Worm (Caenorhabditis elegans) whole organism, L4/young adult: ENCODE results near the gene K11H12.7.
A peak's percentile ranks its signal among the peaks of the same experiment; 100 is the strongest.

Experiments
- dao-5 ChIP-seq: sonication (generic microtip); optimal IDR thresholded peaks from 2 replicates; lab custom pipeline; 2016; ENCODE audit warnings: missing genotype, missing genetic modification characterization, moderate library complexity, missing compliant biosample characterization
- him-1 ChIP-seq: sonication (generic microtip); optimal IDR thresholded peaks from 2 replicates; lab custom pipeline; 2016; ENCODE audit warnings: missing genotype, missing genetic modification reagents, missing genetic modification characterization, missing compliant biosample characterization

DNA sequence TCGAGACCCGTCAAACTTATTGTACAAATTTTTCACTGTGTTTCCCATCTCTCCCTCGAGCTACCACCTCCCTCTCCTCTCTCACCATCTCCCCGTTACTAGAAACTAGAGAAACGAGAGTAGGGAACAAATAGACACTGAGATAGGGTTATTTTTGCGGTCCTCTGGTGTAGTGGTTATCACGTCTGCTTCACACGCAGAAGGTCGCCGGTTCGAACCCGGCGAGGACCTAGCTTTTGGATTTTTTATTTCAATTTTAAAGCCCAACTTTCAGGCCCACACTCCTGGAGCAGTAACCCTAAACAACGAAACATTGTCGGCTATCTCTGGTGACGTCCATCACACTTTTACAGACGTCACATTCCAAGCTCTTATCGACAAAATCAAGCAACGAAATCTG is 45.0 kb upstream of the K11H12.7 start:
- TF ChIP-seq him-1 (tag; lab: Kevin White, UChicago): peak; percentile 56
- peak; percentile 48 for TF ChIP-seq dao-5 (tag; lab: Kevin White, UChicago)
